Fruit fly (Drosophila melanogaster): ENCODE results near the gene CG5916.

The CG5916 gene

DNA sequence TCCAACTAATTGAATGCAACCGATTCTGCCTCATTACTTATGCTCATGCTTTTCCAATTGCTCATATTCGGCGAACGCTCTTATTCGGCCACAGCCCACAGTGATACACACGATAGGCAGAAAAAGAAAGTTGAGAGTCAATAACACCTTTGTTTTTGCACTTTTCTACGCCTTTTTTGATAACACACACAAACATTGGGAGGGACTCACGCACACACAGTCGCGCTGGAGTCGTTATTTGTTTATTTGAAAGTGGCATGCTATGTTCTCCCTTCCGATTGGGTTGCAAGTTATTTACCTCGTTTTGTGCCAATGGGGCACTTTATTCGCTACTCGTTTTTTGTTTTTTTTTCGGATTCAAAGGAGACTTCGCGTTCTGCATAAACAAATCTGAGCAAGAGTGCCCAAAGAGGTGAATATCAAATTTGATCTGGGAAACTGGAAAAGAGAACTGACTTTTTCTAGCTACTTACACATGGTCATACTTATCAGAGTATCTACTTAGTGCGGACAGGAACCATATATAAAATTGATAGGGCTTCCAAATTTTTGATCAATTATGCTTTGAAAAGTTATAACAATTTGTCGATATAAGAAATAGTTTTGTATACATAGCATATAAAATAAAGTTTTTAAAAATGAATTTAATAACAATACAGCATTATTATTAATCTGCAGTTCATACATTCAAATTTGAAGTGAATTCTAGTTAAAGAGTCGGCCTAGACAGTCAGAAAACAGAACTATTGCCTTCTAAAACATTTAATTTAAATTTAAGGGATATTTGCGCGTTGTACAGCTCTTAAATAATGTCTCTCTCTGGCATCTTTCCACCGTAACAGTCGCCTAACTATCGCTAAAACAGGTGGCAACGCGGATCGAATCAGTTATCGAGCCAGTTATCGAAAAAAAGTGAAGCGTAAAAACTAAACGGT lies 48.2 kb upstream of the CG5916 start, which contains the start of the genes Mhcl and Akt:
Gene Mhcl, minus strand, starts transcription at position 429 of the 935 bp plus-strand sequence.
Gene Akt, plus strand, starts transcription at position 896 of the 935 bp plus-strand sequence.
- TF ChIP-seq Myc (optimal IDR thresholded peaks at IDR 0.05) (peak; percentile 27), jim (GFP tag; optimal IDR thresholded peaks at IDR 0.05) (no peak), Hnf4 (GFP tag; optimal IDR thresholded peaks at IDR 0.05) (peak; percentile 3), Hr83 (GFP tag; optimal IDR thresholded peaks at IDR 0.05; ENCODE audit: poor library complexity, severe bottlenecking) (no peak), sage (GFP tag; optimal IDR thresholded peaks at IDR 0.05) (no peak), Sp1 (GFP tag; optimal IDR thresholded peaks at IDR 0.05) (no peak), woc (GFP tag; optimal IDR thresholded peaks at IDR 0.05) (no peak), sv (GFP tag; optimal IDR thresholded peaks at IDR 0.05) (peak; percentile 6), Hr78 (GFP tag; optimal IDR thresholded peaks at IDR 0.05) (no peak), psq (GFP tag; optimal IDR thresholded peaks at IDR 0.05) (no peak), tai (GFP tag; optimal IDR thresholded peaks at IDR 0.05) (peak; percentile 17), br (GFP tag; optimal IDR thresholded peaks at IDR 0.05) (no peak), dl (GFP tag; optimal IDR thresholded peaks at IDR 0.05; ENCODE audit: insufficient read depth in 1 of 2, partially characterized antibody in 2 of 2) (no peak), HLH106 (tag; optimal IDR thresholded peaks at IDR 0.05) (peak; percentile 37), brk (GFP tag; optimal IDR thresholded peaks at IDR 0.05) (peak; percentile 14), Jra (GFP tag; optimal IDR thresholded peaks at IDR 0.05) (no peak), foxo (GFP tag; optimal IDR thresholded peaks at IDR 0.05) (peak in 1 of 2 experiments; percentile 1), usp (GFP tag; optimal IDR thresholded peaks at IDR 0.05) (no peak), h (GFP tag; optimal IDR thresholded peaks at IDR 0.05) (no peak), ey (GFP tag; optimal IDR thresholded peaks at IDR 0.05) (no peak), Abd-B (GFP tag; optimal IDR thresholded peaks at IDR 0.05) (no peak), Dif (GFP tag; optimal IDR thresholded peaks at IDR 0.05; ENCODE audit: partially characterized antibody) (no peak)

dm6 chr3R:16099268-16100240 lies 47.3 kb upstream of the CG5916 start:
- TF ChIP-seq HLH106 (tag; optimal IDR thresholded peaks at IDR 0.05) = peak; percentile 44
- peak; percentile 53 for TF ChIP-seq OdsH (GFP tag; optimal IDR thresholded peaks at IDR 0.05)
- peak; percentile 51 for TF ChIP-seq Sp1 (GFP tag; optimal IDR thresholded peaks at IDR 0.05)
- peak; percentile 100 for TF ChIP-seq N (GFP tag; optimal IDR thresholded peaks at IDR 0.05)
- peak; percentile 99 for TF ChIP-seq h (GFP tag; optimal IDR thresholded peaks at IDR 0.05)
- TF ChIP-seq Jra (GFP tag; optimal IDR thresholded peaks at IDR 0.05) = peak; percentile 75
- peak; percentile 71 for TF ChIP-seq Abd-B (GFP tag; optimal IDR thresholded peaks at IDR 0.05)
- no peak for TF ChIP-seq pan (optimal IDR thresholded peaks at IDR 0.05)
- TF ChIP-seq fru (GFP tag; optimal IDR thresholded peaks at IDR 0.05) = peak; percentile 73
- no peak for TF ChIP-seq CG32264 (GFP tag; optimal IDR thresholded peaks at IDR 0.05)
- TF ChIP-seq Dif (GFP tag; optimal IDR thresholded peaks at IDR 0.05; ENCODE audit: partially characterized antibody) = peak; percentile 79
- TF ChIP-seq ey (GFP tag; optimal IDR thresholded peaks at IDR 0.05) = peak; percentile 25
- no peak for TF ChIP-seq dl (GFP tag; optimal IDR thresholded peaks at IDR 0.05; ENCODE audit: insufficient read depth in 1 of 2, partially characterized antibody in 2 of 2)
- TF ChIP-seq usp (GFP tag; optimal IDR thresholded peaks at IDR 0.05) = no peak
- TF ChIP-seq woc (GFP tag; optimal IDR thresholded peaks at IDR 0.05) = no peak
- peak; percentile 64 for TF ChIP-seq tai (GFP tag; optimal IDR thresholded peaks at IDR 0.05)
- peak; percentile 88 for TF ChIP-seq brk (GFP tag; optimal IDR thresholded peaks at IDR 0.05)
- no peak for TF ChIP-seq CG9705 (GFP tag; optimal IDR thresholded peaks at IDR 0.05)
- peak; percentile 91 for TF ChIP-seq Hr78 (GFP tag; optimal IDR thresholded peaks at IDR 0.05)
- TF ChIP-seq GATAd (GFP tag; optimal IDR thresholded peaks at IDR 0.05) = no peak
- TF ChIP-seq sage (GFP tag; optimal IDR thresholded peaks at IDR 0.05) = peak; percentile 14
- TF ChIP-seq dmrt93B (GFP tag; optimal IDR thresholded peaks at IDR 0.05) = no peak
- TF ChIP-seq sv (GFP tag; optimal IDR thresholded peaks at IDR 0.05) = no peak
- peak; percentile 62 for TF ChIP-seq rgr (GFP tag; optimal IDR thresholded peaks at IDR 0.05)
- TF ChIP-seq Dfd (GFP tag; optimal IDR thresholded peaks at IDR 0.05) = no peak
- peak; percentile 91 for TF ChIP-seq CrebA (GFP tag; optimal IDR thresholded peaks at IDR 0.05; ENCODE audit: borderline replicate concordance)
- peak; percentile 42 for TF ChIP-seq Mio (GFP tag; optimal IDR thresholded peaks at IDR 0.05)
- peak; percentile 19 to 54 for TF ChIP-seq foxo (GFP tag; optimal IDR thresholded peaks at IDR 0.05)
- TF ChIP-seq Rel (GFP tag; optimal IDR thresholded peaks at IDR 0.05) = peak; percentile 49
- peak; percentile 93 for TF ChIP-seq Rel (tag; optimal IDR thresholded peaks at IDR 0.05)
- TF ChIP-seq Myc (optimal IDR thresholded peaks at IDR 0.05) = no peak
- no peak for TF ChIP-seq lola (GFP tag; optimal IDR thresholded peaks at IDR 0.05)
- peak; percentile 72 for TF ChIP-seq br (GFP tag; optimal IDR thresholded peaks at IDR 0.05)
- peak; percentile 98 for TF ChIP-seq Hr83 (GFP tag; optimal IDR thresholded peaks at IDR 0.05; ENCODE audit: poor library complexity, severe bottlenecking)
- TF ChIP-seq dsf (GFP tag; optimal IDR thresholded peaks at IDR 0.05; ENCODE audit: borderline replicate concordance) = no peak
- TF ChIP-seq jim (GFP tag; optimal IDR thresholded peaks at IDR 0.05) = no peak
- TF ChIP-seq Vsx2 (GFP tag; optimal IDR thresholded peaks at IDR 0.05; ENCODE audit: partially characterized antibody) = no peak
- TF ChIP-seq psq (GFP tag; optimal IDR thresholded peaks at IDR 0.05) = peak; percentile 12
- TF ChIP-seq Hnf4 (GFP tag; optimal IDR thresholded peaks at IDR 0.05) = peak; percentile 81

Data from whole organism, wandering third instar larva.